Fruit fly (Drosophila melanogaster) whole organism, prepupa: ENCODE data around the gene Uba2.

ENCODE experiments used
- Blimp-1 ChIP-seq: fragments of 200-800 bp; sonication (Bioruptor generic); optimal IDR thresholded peaks from 3 replicates; lab custom pipeline; 2017; ENCODE audit warnings: missing biosample characterization, missing genetic modification characterization, mild to moderate bottlenecking, moderate library complexity, missing genetic modification reagents
- CG3919 ChIP-seq: fragments of 200-800 bp; sonication (Bioruptor generic); optimal IDR thresholded peaks from 3 replicates; lab custom pipeline; 2016; ENCODE audit warnings: missing biosample characterization, missing genetic modification characterization
- CG6854 ChIP-seq: fragments of 200-800 bp; sonication (Bioruptor generic); optimal IDR thresholded peaks from 2 replicates; lab custom pipeline; 2017; ENCODE audit warnings: missing biosample characterization, mild to moderate bottlenecking, missing genetic modification characterization
- Sox102F ChIP-seq: fragments of 200-800 bp; sonication (Bioruptor generic); optimal IDR thresholded peaks from 2 replicates; lab custom pipeline; 2016; ENCODE audit warnings: missing biosample characterization, mild to moderate bottlenecking, missing genetic modification characterization
- acj6 ChIP-seq: fragments of 200-800 bp; sonication (Bioruptor generic); optimal IDR thresholded peaks from 3 replicates; lab custom pipeline; 2016; ENCODE audit warnings: missing biosample characterization, missing genetic modification characterization
- pdm3 ChIP-seq: fragments of 200-800 bp; sonication (Bioruptor generic); optimal IDR thresholded peaks from 3 replicates; lab custom pipeline; 2016; ENCODE audit warnings: missing biosample characterization, missing genetic modification characterization
- spab ChIP-seq: fragments of 200-800 bp; sonication (Bioruptor generic); optimal IDR thresholded peaks from 2 replicates; lab custom pipeline; 2017; ENCODE audit warnings: missing biosample characterization, mild to moderate bottlenecking, missing genetic modification characterization, missing genetic modification reagents
- topi ChIP-seq: fragments of 200-800 bp; sonication (Bioruptor generic); optimal IDR thresholded peaks from 3 replicates; lab custom pipeline; 2016; ENCODE audit warnings: missing biosample characterization, missing genetic modification characterization

DNA sequence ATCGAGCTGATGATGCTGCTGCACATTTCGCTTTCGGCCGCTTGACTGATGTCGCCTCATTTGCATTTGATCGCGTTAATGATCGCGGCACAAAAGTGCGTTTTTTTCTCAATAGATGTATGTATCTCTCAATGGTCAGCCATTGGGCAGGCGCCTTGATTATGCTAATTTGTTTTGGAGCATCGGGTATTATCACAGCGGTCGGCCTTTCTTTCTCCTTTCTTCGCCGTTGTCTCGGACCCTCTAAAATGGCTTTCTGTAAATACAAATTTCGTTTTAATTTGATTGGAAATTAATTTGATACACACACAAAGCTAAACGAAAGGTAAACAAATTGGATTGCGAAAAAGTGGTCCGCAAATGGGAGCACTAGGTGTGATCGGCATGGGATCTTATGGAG is 27.7 kb upstream of the Uba2 start:
- TF ChIP-seq CG6854 (no peak), Blimp-1 (no peak), acj6 (GFP tag; lab: Kevin White, UChicago) (no peak), pdm3 (GFP tag; lab: Kevin White, UChicago) (no peak), Sox102F (no peak), topi (GFP tag; lab: Kevin White, UChicago) (no peak), spab (GFP tag; lab: Kevin White, UChicago) (no peak), CG3919 (GFP tag; lab: Kevin White, UChicago) (no peak)
